Worm (Caenorhabditis elegans) whole organism, L3 larva: ENCODE measurements around the gene tra-1.

ENCODE experiments used
- fkh-10 ChIP-seq: sonication (generic microtip); optimal IDR thresholded peaks from 2 replicates; lab custom pipeline; 2017; ENCODE audit warnings: missing biosample characterization, missing genetic modification reagents, missing genetic modification characterization
- nfya-1 ChIP-seq: sonication (generic microtip); optimal IDR thresholded peaks from 2 replicates; lab custom pipeline; 2017; ENCODE audit warnings: missing genetic modification characterization, mild to moderate bottlenecking, missing compliant biosample characterization, antibody characterized with exemption, moderate library complexity; ENCODE audit not compliant: insufficient read depth
- nhr-237 ChIP-seq: fragments of 150-350 bp; optimal IDR thresholded peaks from 2 replicates; lab custom pipeline; 2014; ENCODE audit warnings: missing biosample characterization, missing genetic modification characterization
- pqm-1 ChIP-seq: fragments of 150-350 bp; optimal IDR thresholded peaks from 2 replicates; lab custom pipeline; 2017; ENCODE audit warnings: missing biosample characterization, missing genetic modification characterization, inconsistent platforms

ce11 chrIII:11138922-11139321, 56.1 kb downstream of the tra-1 start, which contains the start of gene fbxa-128:
- TF ChIP-seq nfya-1 (tag; lab: Kevin White, UChicago), result peak; percentile 59
- TF ChIP-seq pqm-1 (tag; lab: Kevin White, UChicago), result peak; percentile 46
- no peak for TF ChIP-seq fkh-10 (GFP tag; lab: Kevin White, UChicago)
- no peak for TF ChIP-seq nhr-237
